Worm (Caenorhabditis elegans): ENCODE measurements around the gene vpat-1.

vpat-1 gene

ce11 chrX:1021835-1022311, 24.1 kb downstream of the vpat-1 start (continued):
- TF ChIP-seq daf-8 (GFP tag; IDR thresholded peaks at IDR 0.05): no peak
- TF ChIP-seq unc-62 (GFP tag; optimal IDR thresholded peaks at IDR 0.05 in 1 of 2): peak in 1 of 2 experiments; percentile 37
- TF ChIP-seq unc-62 (tag; optimal IDR thresholded peaks at IDR 0.05): no peak
- peak; percentile 22 for TF ChIP-seq hlh-30 (tag; optimal IDR thresholded peaks at IDR 0.05; ENCODE audit: insufficient read depth)

- TF ChIP-seq ctbp-1 (GFP tag; IDR thresholded peaks at IDR 0.05) (peak; percentile 67; the same call in 1 of the 2 replicates), pha-4 (GFP tag; IDR thresholded peaks at IDR 0.05) (no peak), pha-4 (tag; optimal IDR thresholded peaks at IDR 0.05) (no peak), lsy-2 (tag; optimal IDR thresholded peaks at IDR 0.05) (peak in 1 of 2 experiments; percentile 6), hlh-11 (tag; optimal IDR thresholded peaks at IDR 0.05) (peak; percentile 2), lin-38 (GFP tag; IDR thresholded peaks at IDR 0.05) (no peak), aha-1 (tag) (peak; percentile 75), nhr-77 (tag; optimal IDR thresholded peaks at IDR 0.05) (no peak), daf-12 (tag; optimal IDR thresholded peaks at IDR 0.05) (no peak), hlh-30 (tag; optimal IDR thresholded peaks at IDR 0.05; ENCODE audit: insufficient read depth) (peak; percentile 19), mdl-1 (tag; optimal IDR thresholded peaks at IDR 0.05) (peak in 1 of 2 experiments; percentile 9), lin-29 (GFP tag; IDR thresholded peaks at IDR 0.05) (no peak), ces-1 (GFP tag; optimal IDR thresholded peaks at IDR 0.05) (peak; percentile 61), dmd-6 (GFP tag; IDR thresholded peaks at IDR 0.05) (no peak), rbr-2 (tag; optimal IDR thresholded peaks at IDR 0.05) (peak; percentile 51), set-16 (GFP tag; IDR thresholded peaks at IDR 0.05) (peak; percentile 54; the same call in 1 of the 2 replicates), mep-1 (tag; optimal IDR thresholded peaks at IDR 0.05) (peak; percentile 44), nhr-111 (GFP tag; optimal IDR thresholded peaks at IDR 0.05) (no peak)
These were observed 27.4 kb downstream of the vpat-1 start for ce11 chrX:1018586-1018985.

DNA sequence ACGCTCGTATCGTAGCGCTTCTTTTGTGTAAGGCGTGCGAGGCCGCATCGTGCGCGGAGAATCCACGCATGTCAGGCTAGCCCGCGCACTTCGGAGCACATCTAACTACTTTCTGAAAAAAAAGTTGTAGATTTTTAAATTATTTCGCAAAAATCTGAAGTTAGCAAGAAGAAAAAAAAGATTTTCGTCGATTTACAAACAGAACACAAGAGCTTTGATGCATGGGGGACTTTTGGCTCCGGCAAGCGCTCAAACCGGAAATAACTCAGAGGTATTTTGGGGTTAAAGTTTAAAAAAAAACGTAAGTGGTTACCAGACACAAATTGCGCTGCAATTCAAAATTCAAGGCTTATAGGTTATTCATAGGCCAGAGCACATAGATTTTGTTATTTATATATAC, 28.6 kb downstream of the vpat-1 start, which contains the start of the genes F55A4.13 and nlf-1:
F55A4.13 (minus strand) TSS at position 101 of the 400 bp plus-strand sequence.
nlf-1 (minus strand) TSS at position 112 of the 400 bp plus-strand sequence.
- TF ChIP-seq daf-8 (GFP tag; IDR thresholded peaks at IDR 0.05) (no peak), hlh-11 (tag; optimal IDR thresholded peaks at IDR 0.05) (no peak), hif-1 (tag; optimal IDR thresholded peaks at IDR 0.05) (no peak), sdz-12 (GFP tag; optimal IDR thresholded peaks at IDR 0.05) (no peak), nhr-76 (tag; optimal IDR thresholded peaks at IDR 0.05) (no peak), php-3 (GFP tag; IDR thresholded peaks at IDR 0.05) (no peak), ZK337.2 (GFP tag; IDR thresholded peaks at IDR 0.05) (no peak), unc-130 (GFP tag; optimal IDR thresholded peaks at IDR 0.05) (no peak), saeg-2 (GFP tag; IDR thresholded peaks at IDR 0.05) (no peak), zfp-2 (tag; optimal IDR thresholded peaks at IDR 0.05) (no peak), zfp-3 (GFP tag; conservative IDR thresholded peaks at IDR 0.05) (no peak), nhr-237 (tag; optimal IDR thresholded peaks at IDR 0.05) (no peak), spr-3 (GFP tag; optimal IDR thresholded peaks at IDR 0.05) (no peak), zag-1 (tag; optimal IDR thresholded peaks at IDR 0.05) (no peak), zip-2 (tag; optimal IDR thresholded peaks at IDR 0.05) (no peak), aha-1 (tag) (no peak), F44E2.7 (GFP tag; IDR thresholded peaks at IDR 0.05) (no peak)

ce11 chrX:1014708-1015107, 31.3 kb downstream of the vpat-1 start:
- TF ChIP-seq lin-38 (GFP tag; IDR thresholded peaks at IDR 0.05) (no peak), fkh-10 (GFP tag; optimal IDR thresholded peaks at IDR 0.05) (peak; percentile 89), ctbp-1 (GFP tag; IDR thresholded peaks at IDR 0.05) (peak; percentile 41; the same call in 1 of the 2 replicates), ces-1 (GFP tag; optimal IDR thresholded peaks at IDR 0.05) (peak; percentile 36), lin-13 (GFP tag; optimal IDR thresholded peaks at IDR 0.05) (no peak)

Measured in whole organism, L4 larva.